Worm (Caenorhabditis elegans) whole organism, young adult: ENCODE measurements around the gene Y50D4B.1.
A peak's percentile ranks its signal among the peaks of the same experiment; 100 is the strongest.

ENCODE experiments used
- B0035.1 ChIP-seq: sonication (generic microtip); optimal IDR thresholded peaks from 2 replicates; lab custom pipeline; 2016; ENCODE audit warnings: missing genetic modification characterization, mild to moderate bottlenecking, missing compliant biosample characterization, missing genotype, missing genetic modification reagents
- B0261.1 ChIP-seq: sonication (generic microtip); optimal IDR thresholded peaks from 2 replicates; lab custom pipeline; 2016; ENCODE audit warnings: mild to moderate bottlenecking, missing genetic modification characterization, moderate library complexity, missing compliant biosample characterization
- B0336.3 ChIP-seq: fragments of 200-800 bp; sonication (Bioruptor generic); IDR thresholded peaks from 2 replicates; pipeline ENCODE4 v1.3.6; 2022; ENCODE audit warnings: missing genetic modification characterization, missing compliant biosample characterization
- C06A6.2 ChIP-seq: fragments of 200-800 bp; sonication (Bioruptor generic); conservative IDR thresholded peaks from 2 replicates; pipeline ENCODE4 v1.3.6; 2022; ENCODE audit warnings: missing genetic modification characterization, missing compliant biosample characterization
- F33H1.4 ChIP-seq: fragments of 200-800 bp; sonication (Bioruptor generic); IDR thresholded peaks from 2 replicates; pipeline ENCODE4 v1.3.6; 2022; ENCODE audit warnings: missing genetic modification reagents, missing genetic modification characterization, missing compliant biosample characterization
- F52B5.7 ChIP-seq: sonication (generic microtip); optimal IDR thresholded peaks from 2 replicates; lab custom pipeline; 2016; ENCODE audit warnings: mild to moderate bottlenecking, missing genetic modification characterization, missing compliant biosample characterization
- Y53F4B.3 ChIP-seq: fragments of 200-800 bp; sonication (Bioruptor generic); IDR thresholded peaks from 2 replicates; pipeline ENCODE4 v1.3.6; 2022; ENCODE audit warnings: missing genetic modification reagents, missing genetic modification characterization, missing compliant biosample characterization
- Y95B8A.8 ChIP-seq: fragments of 200-800 bp; sonication (Bioruptor generic); IDR thresholded peaks from 2 replicates; pipeline ENCODE4 v1.3.6; 2022; ENCODE audit warnings: missing genetic modification reagents, missing genetic modification characterization, missing compliant biosample characterization
- atf-7 ChIP-seq: sonication (generic microtip); optimal IDR thresholded peaks from 2 replicates; lab custom pipeline; 2017; ENCODE audit warnings: mild to moderate bottlenecking, missing genetic modification characterization, missing compliant biosample characterization
- athp-1 ChIP-seq: sonication (generic microtip); optimal IDR thresholded peaks from 2 replicates; lab custom pipeline; 2017; ENCODE audit warnings: mild to moderate bottlenecking, missing genetic modification characterization, missing compliant biosample characterization
- attf-6 ChIP-seq: fragments of 200-800 bp; sonication (Bioruptor generic); IDR thresholded peaks from 2 replicates; pipeline ENCODE4 v1.3.6; 2022; ENCODE audit warnings: missing genetic modification reagents, missing genetic modification characterization, missing compliant biosample characterization
- bed-2 ChIP-seq: fragments of 200-800 bp; sonication (Bioruptor generic); IDR thresholded peaks from 2 replicates; pipeline ENCODE4 v1.3.6; 2022; ENCODE audit warnings: missing genetic modification reagents, missing genetic modification characterization, missing compliant biosample characterization
- cebp-1 ChIP-seq, 2 experiments: fragments of 200-800 bp in 1 of 2; sonication (Bioruptor generic) in 1 of 2; sonication (generic microtip) in 1 of 2; IDR thresholded peaks in 1 of 2; optimal IDR thresholded peaks in 1 of 2; 2 replicates each; pipeline versions ENCODE4 v1.3.6 to Lab custom; 2017 to 2022; ENCODE audit warnings: missing compliant biosample characterization in 2 of 2, missing genetic modification characterization in 2 of 2, mild to moderate bottlenecking in 1 of 2, missing genetic modification reagents in 1 of 2, moderate library complexity in 1 of 2
- cebp-2 ChIP-seq: fragments of 200-800 bp; sonication (Bioruptor generic); IDR thresholded peaks from 2 replicates; pipeline ENCODE4 v1.3.6; 2022; ENCODE audit warnings: missing genetic modification characterization, missing compliant biosample characterization
- ceh-79 ChIP-seq: sonication (generic microtip); optimal IDR thresholded peaks from 2 replicates; lab custom pipeline; 2017; ENCODE audit warnings: mild to moderate bottlenecking, missing genetic modification characterization, missing compliant biosample characterization
- chd-7 ChIP-seq: sonication (generic microtip); optimal IDR thresholded peaks from 2 replicates; lab custom pipeline; 2016; ENCODE audit warnings: mild to moderate bottlenecking, missing genetic modification characterization, moderate library complexity, missing compliant biosample characterization
- die-1 ChIP-seq: sonication (generic microtip); optimal IDR thresholded peaks from 2 replicates; lab custom pipeline; 2016; ENCODE audit warnings: missing genotype, mild to moderate bottlenecking, missing genetic modification characterization, missing compliant biosample characterization
- dox-1 ChIP-seq: fragments of 200-800 bp; sonication (Bioruptor generic); IDR thresholded peaks from 2 replicates; pipeline ENCODE4 v1.3.6; 2022; ENCODE audit warnings: missing genetic modification reagents, missing genetic modification characterization, missing compliant biosample characterization
- dpff-1 ChIP-seq: sonication (generic microtip); optimal IDR thresholded peaks from 2 replicates; lab custom pipeline; 2017; ENCODE audit warnings: mild to moderate bottlenecking, missing genetic modification characterization, missing compliant biosample characterization
- dpl-1 ChIP-seq: fragments of 150-350 bp; optimal IDR thresholded peaks from 2 replicates; lab custom pipeline; 2014; ENCODE audit warnings: missing biosample characterization, missing genetic modification reagents, missing genetic modification characterization
- egl-18 ChIP-seq: fragments of 200-800 bp; sonication (Bioruptor generic); IDR thresholded peaks from 2 replicates; pipeline ENCODE4 v1.3.6; 2022; ENCODE audit warnings: missing genetic modification reagents, missing genetic modification characterization, missing compliant biosample characterization
- egl-44 ChIP-seq: fragments of 200-800 bp; sonication (Bioruptor generic); IDR thresholded peaks from 2 replicates; pipeline ENCODE4 v1.3.6; 2022; ENCODE audit warnings: missing genetic modification reagents, missing genetic modification characterization, missing compliant biosample characterization
- ekl-4 ChIP-seq: fragments of 200-800 bp; sonication (Bioruptor generic); IDR thresholded peaks from 2 replicates; pipeline ENCODE4 v1.3.6; 2022; ENCODE audit warnings: missing genetic modification reagents, missing genetic modification characterization, missing compliant biosample characterization
- gei-17 ChIP-seq: fragments of 200-800 bp; sonication (Bioruptor generic); optimal IDR thresholded peaks from 2 replicates; lab custom pipeline; 2018; ENCODE audit warnings: mild to moderate bottlenecking, missing genetic modification characterization, missing compliant biosample characterization
- hlh-12 ChIP-seq: sonication (generic microtip); optimal IDR thresholded peaks from 2 replicates; lab custom pipeline; 2016; ENCODE audit warnings: missing genetic modification characterization, missing compliant biosample characterization
- hlh-26 ChIP-seq: fragments of 200-800 bp; sonication (Bioruptor generic); conservative IDR thresholded peaks from 2 replicates; pipeline ENCODE4 v1.3.6; 2022; ENCODE audit warnings: missing genetic modification reagents, missing genetic modification characterization, missing compliant biosample characterization
- hmg-20 ChIP-seq: fragments of 200-800 bp; sonication (Bioruptor generic); IDR thresholded peaks from 2 replicates; pipeline ENCODE4 v1.3.6; 2022; ENCODE audit warnings: missing genetic modification reagents, missing genetic modification characterization, missing compliant biosample characterization
- let-526 ChIP-seq: fragments of 200-800 bp; sonication (Bioruptor generic); IDR thresholded peaks from 2 replicates; pipeline ENCODE4 v1.3.6; 2022; ENCODE audit warnings: missing genetic modification reagents, missing genetic modification characterization, missing compliant biosample characterization
- lin-40 ChIP-seq: sonication (generic microtip); optimal IDR thresholded peaks from 2 replicates; lab custom pipeline; 2016; ENCODE audit warnings: missing genetic modification characterization, mild to moderate bottlenecking, missing compliant biosample characterization, missing genotype, missing genetic modification reagents
- lin-54 ChIP-seq: fragments of 200-800 bp; sonication (Bioruptor generic); optimal IDR thresholded peaks from 2 replicates; lab custom pipeline; 2018; ENCODE audit warnings: mild to moderate bottlenecking, missing genetic modification characterization, missing compliant biosample characterization
- lir-1 ChIP-seq: fragments of 200-800 bp; sonication (Bioruptor generic); conservative IDR thresholded peaks from 2 replicates; pipeline ENCODE4 v1.3.6; 2022; ENCODE audit warnings: missing genetic modification reagents, missing genetic modification characterization, missing compliant biosample characterization
- madf-8 ChIP-seq: fragments of 200-800 bp; sonication (Bioruptor generic); conservative IDR thresholded peaks from 2 replicates; pipeline ENCODE4 v1.3.6; 2022; ENCODE audit warnings: missing genetic modification reagents, missing genetic modification characterization, missing compliant biosample characterization
- mel-28 ChIP-seq: sonication (generic microtip); optimal IDR thresholded peaks from 2 replicates; lab custom pipeline; 2016; ENCODE audit warnings: borderline replicate concordance, mild to moderate bottlenecking, missing genetic modification characterization, missing compliant biosample characterization
- mxl-1 ChIP-seq: sonication (generic microtip); optimal IDR thresholded peaks from 2 replicates; lab custom pipeline; 2016; ENCODE audit warnings: missing genetic modification characterization, missing compliant biosample characterization
- nfya-1 ChIP-seq: sonication (generic microtip); optimal IDR thresholded peaks from 2 replicates; lab custom pipeline; 2017; ENCODE audit warnings: antibody characterized with exemption, missing compliant biosample characterization, missing genetic modification characterization, borderline replicate concordance; ENCODE audit not compliant: insufficient read depth
- nfyb-1 ChIP-seq: fragments of 200-800 bp; sonication (Bioruptor generic); IDR thresholded peaks from 2 replicates; pipeline ENCODE4 v1.3.6; 2022; ENCODE audit warnings: missing genetic modification reagents, missing genetic modification characterization, missing compliant biosample characterization
- nhr-120 ChIP-seq: fragments of 200-800 bp; sonication (Bioruptor generic); IDR thresholded peaks from 2 replicates; pipeline ENCODE4 v1.3.6; 2022; ENCODE audit warnings: missing genetic modification characterization, missing compliant biosample characterization
- nhr-27 ChIP-seq: fragments of 200-800 bp; sonication (Bioruptor generic); optimal IDR thresholded peaks from 2 replicates; lab custom pipeline; 2018; ENCODE audit warnings: mild to moderate bottlenecking, missing genetic modification characterization, moderate library complexity, missing compliant biosample characterization
- rcor-1 ChIP-seq: fragments of 200-800 bp; sonication (Bioruptor generic); IDR thresholded peaks from 2 replicates; pipeline ENCODE4 v1.3.6; 2022; ENCODE audit warnings: missing genetic modification reagents, missing genetic modification characterization, missing compliant biosample characterization
- rec-8 ChIP-seq, 2 experiments: sonication (generic microtip); optimal IDR thresholded peaks; 2 replicates each; lab custom pipeline; 2016; ENCODE audit warnings: mild to moderate bottlenecking in 2 of 2, missing genetic modification characterization in 2 of 2, missing genetic modification reagents in 2 of 2, missing genotype in 2 of 2, missing biosample characterization in 1 of 2, missing compliant biosample characterization in 1 of 2, moderate library complexity in 1 of 2
- sdz-38 ChIP-seq: sonication (generic microtip); optimal IDR thresholded peaks from 2 replicates; lab custom pipeline; 2016; ENCODE audit warnings: missing genotype, missing genetic modification characterization, missing compliant biosample characterization
- sptf-2 ChIP-seq: fragments of 200-800 bp; sonication (Bioruptor generic); optimal IDR thresholded peaks from 2 replicates; lab custom pipeline; 2018; ENCODE audit warnings: mild to moderate bottlenecking, missing genetic modification characterization, missing compliant biosample characterization
- tbp1 ChIP-seq: fragments of 200-800 bp; sonication (Bioruptor generic); optimal IDR thresholded peaks from 2 replicates; lab custom pipeline; 2018; ENCODE audit warnings: mild to moderate bottlenecking, missing genetic modification characterization, missing compliant biosample characterization
- tlf-1 ChIP-seq: fragments of 200-800 bp; sonication (Bioruptor generic); optimal IDR thresholded peaks from 2 replicates; lab custom pipeline; 2018; ENCODE audit warnings: mild to moderate bottlenecking, missing genetic modification characterization, missing compliant biosample characterization
- xnd-1 ChIP-seq: sonication (generic microtip); optimal IDR thresholded peaks from 2 replicates; lab custom pipeline; 2016; ENCODE audit warnings: missing genotype, missing genetic modification reagents, missing genetic modification characterization, missing compliant biosample characterization
- zfh-2 ChIP-seq: fragments of 200-800 bp; sonication (Bioruptor generic); conservative IDR thresholded peaks from 2 replicates; pipeline ENCODE4 v1.3.6; 2022; ENCODE audit warnings: missing genetic modification reagents, missing genetic modification characterization, missing compliant biosample characterization
- ztf-18 ChIP-seq: sonication (generic microtip); optimal IDR thresholded peaks from 2 replicates; lab custom pipeline; 2016; ENCODE audit warnings: missing genotype, mild to moderate bottlenecking, missing genetic modification characterization, missing compliant biosample characterization
- ztf-3 ChIP-seq: fragments of 200-800 bp; sonication (Bioruptor generic); optimal IDR thresholded peaks from 2 replicates; lab custom pipeline; 2018; ENCODE audit warnings: mild to moderate bottlenecking, missing genetic modification characterization, missing compliant biosample characterization
- ztf-6 ChIP-seq: fragments of 200-800 bp; sonication (Bioruptor generic); IDR thresholded peaks from 2 replicates; pipeline ENCODE4 v1.3.6; 2022; ENCODE audit warnings: missing genetic modification reagents, missing genetic modification characterization, missing compliant biosample characterization

Gene Y50D4B.1

DNA sequence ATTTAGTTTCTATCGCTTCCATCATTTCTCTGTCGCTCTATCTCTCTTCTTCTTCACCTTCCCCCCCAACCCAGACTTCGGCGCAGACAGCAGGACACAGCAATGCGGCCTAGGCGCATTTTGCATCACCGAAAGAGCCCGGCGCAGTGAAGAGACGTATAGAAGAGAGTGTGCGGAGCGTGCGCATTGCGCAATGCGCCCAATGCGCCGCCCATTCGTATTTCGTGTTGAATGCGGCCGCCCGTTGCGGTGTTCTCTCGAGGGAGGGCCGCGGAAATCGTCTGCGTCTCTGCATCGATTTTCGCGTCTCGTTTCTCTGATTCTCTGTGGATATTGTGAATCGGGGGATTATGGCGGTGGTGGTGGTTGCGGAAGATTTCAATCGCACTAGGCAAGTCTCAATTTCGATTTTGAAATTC lies 38.6 kb downstream of the Y50D4B.1 start (continued):
- TF ChIP-seq egl-44, result peak; percentile 98
- no peak for TF ChIP-seq xnd-1
- TF ChIP-seq sdz-38 (tag; lab: Kevin White, UChicago), result no peak
- peak; percentile 100 for TF ChIP-seq chd-7
- peak; percentile 97 for TF ChIP-seq dpff-1 (tag; lab: Kevin White, UChicago)
- peak; percentile 86 for TF ChIP-seq bed-2 (GFP tag; lab: Robert Waterston, UW)
- peak; percentile 94 for TF ChIP-seq lin-54 (GFP tag; lab: Kevin White, UChicago)
- peak; percentile 99 for TF ChIP-seq dox-1 (GFP tag; lab: Robert Waterston, UW)
- peak; percentile 97 for TF ChIP-seq C06A6.2 (GFP tag; lab: Robert Waterston, UW)
- TF ChIP-seq zfh-2 (GFP tag; lab: Robert Waterston, UW), result peak; percentile 100
- peak; percentile 93 for TF ChIP-seq rcor-1 (GFP tag; lab: Robert Waterston, UW)
- peak; percentile 77 for TF ChIP-seq tbp1
- peak; percentile 99 for TF ChIP-seq lin-40 (tag; lab: Kevin White, UChicago)
- TF ChIP-seq sptf-2 (GFP tag; lab: Kevin White, UChicago), result peak; percentile 83
- peak; percentile 98 for TF ChIP-seq ekl-4
- TF ChIP-seq atf-7, result peak; percentile 100
- TF ChIP-seq ztf-6 (GFP tag; lab: Robert Waterston, UW), result peak; percentile 97
- TF ChIP-seq hlh-26 (GFP tag; lab: Robert Waterston, UW), result no peak
- peak; percentile 35 for TF ChIP-seq B0261.1 (tag; lab: Kevin White, UChicago)
- peak; percentile 92 for TF ChIP-seq lir-1 (GFP tag; lab: Robert Waterston, UW)
- TF ChIP-seq hlh-12 (tag; lab: Kevin White, UChicago), result no peak
- TF ChIP-seq die-1 (tag; lab: Kevin White, UChicago), result peak; percentile 81
- TF ChIP-seq ceh-79, result peak; percentile 77
- TF ChIP-seq athp-1 (tag; lab: Kevin White, UChicago), result peak; percentile 97
- peak; percentile 92 for TF ChIP-seq hmg-20 (GFP tag; lab: Robert Waterston, UW)
- TF ChIP-seq ztf-18 (tag; lab: Kevin White, UChicago), result peak; percentile 83
- TF ChIP-seq B0336.3 (GFP tag; lab: Robert Waterston, UW), result peak; percentile 100
- no peak for TF ChIP-seq rec-8 (tag; optimal IDR thresholded peaks at IDR 0.05; lab: Kevin White, UChicago)
- peak; percentile 81 for TF ChIP-seq mel-28
- TF ChIP-seq nhr-27, result peak; percentile 53
- TF ChIP-seq gei-17, result peak; percentile 94
- TF ChIP-seq F52B5.7 (tag; lab: Kevin White, UChicago), result peak; percentile 95
- peak; percentile 91 for TF ChIP-seq egl-18 (GFP tag; lab: Robert Waterston, UW)
- peak; percentile 66; the same call in 1 of the 2 replicates for TF ChIP-seq attf-6
- TF ChIP-seq mxl-1 (tag; lab: Kevin White, UChicago), result no peak
- peak; percentile 98 for TF ChIP-seq nfyb-1 (GFP tag; lab: Robert Waterston, UW)
- TF ChIP-seq Y95B8A.8 (GFP tag; lab: Robert Waterston, UW), result peak; percentile 94
- 0 out of 2 replicates have a peak, but pooled peaks have one; percentile 31 for TF ChIP-seq nhr-120 (GFP tag; lab: Robert Waterston, UW)
- peak; percentile 97 for TF ChIP-seq tlf-1 (GFP tag; lab: Kevin White, UChicago)
- peak; percentile 58 for TF ChIP-seq F33H1.4 (GFP tag; lab: Robert Waterston, UW)
- TF ChIP-seq ztf-3 (GFP tag; lab: Kevin White, UChicago), result peak; percentile 99
- TF ChIP-seq B0035.1, result peak; percentile 96
- no peak for TF ChIP-seq madf-8 (GFP tag; lab: Robert Waterston, UW)
- peak; percentile 95 for TF ChIP-seq cebp-2 (GFP tag; lab: Robert Waterston, UW)
- TF ChIP-seq let-526 (GFP tag; lab: Robert Waterston, UW), result peak; percentile 96
- TF ChIP-seq cebp-1 (GFP tag; IDR thresholded peaks at IDR 0.05; lab: Robert Waterston, UW), result peak; percentile 91
- peak; percentile 99 for TF ChIP-seq cebp-1 (tag; optimal IDR thresholded peaks at IDR 0.05; lab: Kevin White, UChicago)
- peak; percentile 37 for TF ChIP-seq dpl-1 (GFP tag; lab: Kevin White, UChicago)
- no peak for TF ChIP-seq nfya-1
- no peak for TF ChIP-seq Y53F4B.3 (GFP tag; lab: Robert Waterston, UW)
